Worm (Caenorhabditis elegans) whole organism, L1 larva: ENCODE results near the gene nrps-1.
A peak's percentile ranks its signal among the peaks of the same experiment; 100 is the strongest.

Experiments used
- C04F5.9 ChIP-seq: sonication (generic microtip); optimal IDR thresholded peaks from 2 replicates; lab custom pipeline; 2016; ENCODE audit warnings: missing genetic modification characterization, missing compliant biosample characterization
- C16A3.4 ChIP-seq: fragments of 150-350 bp; optimal IDR thresholded peaks from 2 replicates; lab custom pipeline; 2014; ENCODE audit warnings: missing biosample characterization, missing genetic modification characterization
- F16B12.6 ChIP-seq: fragments of 150-350 bp; optimal IDR thresholded peaks from 2 replicates; lab custom pipeline; 2014; ENCODE audit warnings: missing biosample characterization, missing genetic modification characterization
- aha-1 ChIP-seq: fragments of 150-350 bp; optimal IDR thresholded peaks from 2 replicates; lab custom pipeline; 2014; ENCODE audit warnings: missing biosample characterization, missing genetic modification characterization
- blmp-1 ChIP-seq: fragments of 150-350 bp; optimal IDR thresholded peaks from 2 replicates; lab custom pipeline; 2014; ENCODE audit warnings: missing biosample characterization, missing genetic modification characterization
- ceh-63 ChIP-seq: fragments of 200-800 bp; sonication (Bioruptor generic); optimal IDR thresholded peaks from 2 replicates; lab custom pipeline; 2018; ENCODE audit warnings: mild to moderate bottlenecking, missing genetic modification characterization, missing compliant biosample characterization
- ceh-82 ChIP-seq, 3 experiments: fragments of 150-350 bp in 1 of 3; sonication (generic microtip) in 2 of 3; optimal IDR thresholded peaks; 2 replicates each; lab custom pipeline; 2014 to 2017; ENCODE audit warnings: missing biosample characterization in 3 of 3, missing genetic modification characterization in 3 of 3
- ces-1 ChIP-seq: fragments of 150-350 bp; optimal IDR thresholded peaks from 2 replicates; lab custom pipeline; 2014; ENCODE audit warnings: missing biosample characterization, missing genetic modification reagents, missing genetic modification characterization
- dpl-1 ChIP-seq, 3 experiments: fragments of 150-350 bp in 2 of 3; sonication (generic microtip) in 1 of 3; optimal IDR thresholded peaks; 2 replicates each; lab custom pipeline; 2014 to 2017; ENCODE audit warnings: missing biosample characterization in 3 of 3, missing genetic modification characterization in 3 of 3, missing genetic modification reagents in 3 of 3
- dsc-1 ChIP-seq: sonication (generic microtip); optimal IDR thresholded peaks from 2 replicates; lab custom pipeline; 2016; ENCODE audit warnings: mild to moderate bottlenecking, missing genetic modification characterization, missing compliant biosample characterization
- efl-1 ChIP-seq, 4 experiments: fragments of 150-350 bp; optimal IDR thresholded peaks in 3 of 4; peaks in 1 of 4; 1 replicate in 1 of 4; 2 replicates in 3 of 4; lab custom pipeline; 2014; ENCODE audit warnings: missing biosample characterization in 2 of 4, missing genetic modification characterization in 2 of 4, missing genetic modification reagents in 2 of 4
- elt-2 ChIP-seq: sonication (generic microtip); optimal IDR thresholded peaks from 2 replicates; lab custom pipeline; 2016; ENCODE audit warnings: missing genetic modification characterization, mild to moderate bottlenecking, inconsistent platforms, missing compliant biosample characterization, missing genetic modification reagents
- grh-1 ChIP-seq: fragments of 200-800 bp; sonication (Bioruptor generic); IDR thresholded peaks from 2 replicates; pipeline ENCODE4 v1.3.6; 2022; ENCODE audit warnings: missing genetic modification reagents, missing genetic modification characterization, missing compliant biosample characterization
- hlh-4 ChIP-seq: sonication (generic microtip); optimal IDR thresholded peaks from 2 replicates; lab custom pipeline; 2016; ENCODE audit warnings: mild to moderate bottlenecking, missing genetic modification characterization, missing compliant biosample characterization
- irx-1 ChIP-seq: sonication (generic microtip); optimal IDR thresholded peaks from 2 replicates; lab custom pipeline; 2016; ENCODE audit warnings: missing genetic modification characterization, missing compliant biosample characterization
- isw-1 ChIP-seq: fragments of 200-800 bp; sonication (Bioruptor generic); IDR thresholded peaks from 2 replicates; pipeline ENCODE4 v1.3.6; 2022; ENCODE audit warnings: missing genetic modification characterization, missing compliant biosample characterization
- lin-14 ChIP-seq: fragments of 200-800 bp; sonication (Bioruptor generic); optimal IDR thresholded peaks from 2 replicates; lab custom pipeline; 2018; ENCODE audit warnings: mild to moderate bottlenecking, missing genetic modification characterization, moderate library complexity, missing compliant biosample characterization
- lin-35 ChIP-seq, 2 experiments: fragments of 150-350 bp; optimal IDR thresholded peaks; 2 replicates each; lab custom pipeline; 2014; ENCODE audit warnings: missing biosample characterization in 2 of 2, missing genetic modification characterization in 2 of 2, missing genetic modification reagents in 2 of 2
- lin-39 ChIP-seq: fragments of 150-350 bp; optimal IDR thresholded peaks from 2 replicates; lab custom pipeline; 2014; ENCODE audit warnings: missing biosample characterization, missing genetic modification reagents, missing genetic modification characterization
- lir-3 ChIP-seq: sonication (generic microtip); optimal IDR thresholded peaks from 2 replicates; lab custom pipeline; 2016; ENCODE audit warnings: mild to moderate bottlenecking, missing genetic modification characterization, moderate library complexity, missing compliant biosample characterization; ENCODE audit not compliant: poor library complexity
- lsy-2 ChIP-seq, 2 experiments: fragments of 150-350 bp; optimal IDR thresholded peaks; 2 replicates each; lab custom pipeline; 2014; ENCODE audit warnings: missing biosample characterization in 2 of 2, missing genetic modification characterization in 2 of 2
- mdl-1 ChIP-seq, 2 experiments: fragments of 150-350 bp; optimal IDR thresholded peaks; 2 replicates each; lab custom pipeline; 2014 to 2017; ENCODE audit warnings: missing biosample characterization in 2 of 2, missing genetic modification characterization in 2 of 2, inconsistent platforms in 1 of 2
- mef-2 ChIP-seq: fragments of 150-350 bp; optimal IDR thresholded peaks from 2 replicates; lab custom pipeline; 2014; ENCODE audit warnings: missing biosample characterization, missing genetic modification characterization
- mep-1 ChIP-seq: fragments of 150-350 bp; optimal IDR thresholded peaks from 2 replicates; lab custom pipeline; 2014; ENCODE audit warnings: missing biosample characterization, missing genetic modification characterization
- nhr-28 ChIP-seq: fragments of 150-350 bp; optimal IDR thresholded peaks from 2 replicates; lab custom pipeline; 2014; ENCODE audit warnings: missing biosample characterization, missing genetic modification characterization
- nhr-47 ChIP-seq: sonication (generic microtip); optimal IDR thresholded peaks from 2 replicates; lab custom pipeline; 2016; ENCODE audit warnings: mild to moderate bottlenecking, missing genetic modification characterization, moderate library complexity, missing compliant biosample characterization
- nhr-71 ChIP-seq: sonication (generic microtip); optimal IDR thresholded peaks from 2 replicates; lab custom pipeline; 2016; ENCODE audit warnings: mild to moderate bottlenecking, missing genetic modification characterization, moderate library complexity, missing compliant biosample characterization
- pax-3 ChIP-seq: fragments of 200-800 bp; sonication (Bioruptor generic); optimal IDR thresholded peaks from 2 replicates; lab custom pipeline; 2018; ENCODE audit warnings: mild to moderate bottlenecking, missing genetic modification characterization, moderate library complexity, missing compliant biosample characterization
- snpc-4 ChIP-seq: fragments of 150-350 bp; optimal IDR thresholded peaks from 2 replicates; lab custom pipeline; 2014; ENCODE audit warnings: missing biosample characterization, missing genetic modification characterization
- snu-23 ChIP-seq: sonication (generic microtip); optimal IDR thresholded peaks from 2 replicates; lab custom pipeline; 2016; ENCODE audit warnings: missing genetic modification characterization, missing compliant biosample characterization
- sup-37 ChIP-seq: fragments of 200-800 bp; sonication (Bioruptor generic); optimal IDR thresholded peaks from 2 replicates; lab custom pipeline; 2018; ENCODE audit warnings: mild to moderate bottlenecking, missing genetic modification characterization, missing compliant biosample characterization
- swsn-7 ChIP-seq: sonication (generic microtip); optimal IDR thresholded peaks from 2 replicates; lab custom pipeline; 2016; ENCODE audit warnings: missing genetic modification characterization, missing compliant biosample characterization
- tbx-2 ChIP-seq: sonication (generic microtip); optimal IDR thresholded peaks from 2 replicates; lab custom pipeline; 2016; ENCODE audit warnings: missing genetic modification characterization, missing compliant biosample characterization
- unc-86 ChIP-seq: sonication (generic microtip); optimal IDR thresholded peaks from 2 replicates; lab custom pipeline; 2016; ENCODE audit warnings: missing genetic modification characterization, missing compliant biosample characterization
- xbp-1 ChIP-seq: sonication (generic microtip); optimal IDR thresholded peaks from 2 replicates; lab custom pipeline; 2016; ENCODE audit warnings: missing genetic modification characterization, missing compliant biosample characterization

Gene nrps-1

DNA sequence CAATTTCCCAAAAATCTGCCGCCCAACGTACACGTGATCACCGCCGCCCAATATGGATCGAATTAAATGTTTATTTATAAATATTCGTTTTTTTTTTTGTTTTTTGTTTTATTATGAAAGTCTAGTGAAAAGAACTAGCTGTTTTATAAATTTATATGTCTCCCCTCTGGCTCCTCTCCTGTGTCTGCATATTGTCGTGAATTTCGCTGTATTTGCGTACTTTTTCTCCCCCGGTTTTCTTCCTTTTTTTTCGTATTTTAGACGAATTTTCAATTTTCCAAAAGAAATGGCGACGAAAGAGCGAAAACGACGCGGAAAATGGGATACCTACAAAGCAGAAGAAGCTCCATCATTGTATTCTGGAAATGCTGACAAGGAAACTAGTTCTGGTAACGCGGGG is 8.1 kb upstream of the nrps-1 start, which contains the start of gene xpb-1:
Gene xpb-1 (plus strand): TSS at position 262 of the 400 bp plus-strand sequence.
- TF ChIP-seq C04F5.9 (tag; lab: Kevin White, UChicago) (peak; percentile 5), efl-1 (optimal IDR thresholded peaks at IDR 0.05; lab: Kevin White, UChicago) (peak; percentile 32 to 59), efl-1 (GFP tag; optimal IDR thresholded peaks at IDR 0.05 in 1 of 2; lab: Kevin White, UChicago) (peak; percentile 65 to 94), mep-1 (tag; lab: Kevin White, UChicago) (peak; percentile 39), C16A3.4 (tag; lab: Kevin White, UChicago) (peak; percentile 8), lir-3 (tag; lab: Kevin White, UChicago) (no peak), F16B12.6 (peak; percentile 83), lin-35 (GFP tag; optimal IDR thresholded peaks at IDR 0.05; lab: Kevin White, UChicago) (peak; percentile 36 to 58), irx-1 (tag; lab: Kevin White, UChicago) (peak; percentile 6), lsy-2 (tag; optimal IDR thresholded peaks at IDR 0.05; lab: Kevin White, UChicago) (peak; percentile 33 to 56), ces-1 (GFP tag; lab: Kevin White, UChicago) (no peak), swsn-7 (tag; lab: Kevin White, UChicago) (no peak), tbx-2 (tag; lab: Kevin White, UChicago) (peak; percentile 1), dpl-1 (GFP tag; optimal IDR thresholded peaks at IDR 0.05; lab: Kevin White, UChicago) (peak; percentile 21 to 60 (median 45)), nhr-28 (tag; lab: Kevin White, UChicago) (no peak), unc-86 (tag; lab: Kevin White, UChicago) (no peak), blmp-1 (tag; lab: Kevin White, UChicago) (peak; percentile 32), dsc-1 (tag; lab: Kevin White, UChicago) (peak; percentile 8)

DNA sequence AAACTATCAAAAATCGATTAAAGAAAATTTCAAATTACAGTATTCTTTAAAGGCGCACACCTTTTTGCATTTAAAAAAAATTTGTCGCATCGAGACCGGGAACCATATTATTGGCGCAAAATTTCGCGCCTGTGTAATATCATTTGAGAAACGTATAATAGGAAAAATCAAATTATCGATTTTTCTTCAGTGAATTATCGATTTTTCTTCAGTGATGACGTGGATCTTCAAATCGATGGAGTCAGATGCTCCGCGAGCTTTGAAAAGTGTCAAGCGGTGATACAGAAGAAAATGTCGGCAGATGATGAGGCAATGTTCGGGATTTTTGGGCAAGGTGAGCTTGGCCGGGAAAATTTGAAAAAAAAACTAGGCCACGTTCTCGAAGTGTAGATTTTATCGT is 979 bp downstream of the nrps-1 start:
- no peak for TF ChIP-seq lin-39 (tag; lab: Kevin White, UChicago)
- TF ChIP-seq isw-1 (GFP tag; lab: Robert Waterston, UW) = no peak
- TF ChIP-seq xbp-1 (tag; lab: Kevin White, UChicago) = no peak
- no peak for TF ChIP-seq elt-2 (tag; lab: Kevin White, UChicago)
- no peak for TF ChIP-seq F16B12.6

DNA sequence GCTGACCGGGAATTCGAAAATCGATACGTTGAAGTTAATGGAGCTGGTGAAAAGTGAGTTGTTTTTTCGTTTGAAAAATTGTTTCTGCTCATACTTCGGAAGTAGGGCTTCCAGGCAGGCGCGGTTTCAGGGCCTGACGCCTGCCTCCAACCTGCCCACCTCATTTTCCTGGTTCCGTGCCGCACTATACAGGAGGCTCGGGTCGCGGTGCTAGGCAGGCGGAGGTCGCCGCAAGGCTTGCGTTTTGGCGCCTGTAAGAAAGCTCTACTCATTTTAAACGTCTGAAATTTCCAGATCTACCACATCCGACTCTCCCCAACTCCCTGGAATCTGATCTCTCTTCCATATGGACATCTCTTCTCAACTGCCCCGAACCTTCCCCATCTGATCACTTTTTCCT is 10.5 kb downstream of the nrps-1 start:
- no peak for TF ChIP-seq snpc-4
- no peak for TF ChIP-seq mef-2 (tag; lab: Kevin White, UChicago)
- no peak for TF ChIP-seq nhr-47 (tag; lab: Kevin White, UChicago)
- no peak for TF ChIP-seq ceh-63 (GFP tag; lab: Kevin White, UChicago)
- TF ChIP-seq elt-2 (tag; lab: Kevin White, UChicago) = no peak
- TF ChIP-seq hlh-4 (tag; lab: Kevin White, UChicago) = no peak
- TF ChIP-seq aha-1 (tag; lab: Kevin White, UChicago) = no peak
- no peak for TF ChIP-seq sup-37
- no peak for TF ChIP-seq lin-14 (GFP tag; lab: Kevin White, UChicago)
- no peak for TF ChIP-seq mdl-1 (tag; optimal IDR thresholded peaks at IDR 0.05; lab: Kevin White, UChicago)
- TF ChIP-seq ceh-82 (tag; optimal IDR thresholded peaks at IDR 0.05; lab: Kevin White, UChicago) = no peak

DNA sequence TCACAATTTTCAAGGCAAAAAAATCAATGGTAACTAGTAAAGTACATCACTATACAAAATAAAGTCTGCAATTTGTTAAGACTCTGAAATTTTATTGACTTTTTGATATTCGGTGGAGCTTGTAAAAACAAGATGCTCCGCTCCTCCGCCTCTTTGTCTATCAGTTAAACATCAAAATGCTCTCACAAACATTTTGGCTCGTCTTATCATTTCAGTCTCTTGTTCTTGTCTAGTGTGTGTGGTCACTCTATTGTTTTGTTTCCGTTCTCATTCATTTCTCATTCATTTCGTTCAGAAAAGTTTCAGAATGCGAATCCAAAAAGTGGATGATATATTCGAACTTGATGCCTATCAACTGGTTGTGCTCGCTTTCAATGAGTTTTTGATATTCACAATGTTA is 13.6 kb downstream of the nrps-1 start, which contains the start of gene Y66D12A.13:
Gene Y66D12A.13 (plus strand): TSS at position 301 of the 400 bp plus-strand sequence.
- TF ChIP-seq grh-1 (GFP tag; lab: Robert Waterston, UW) (no peak), snu-23 (GFP tag; lab: Kevin White, UChicago) (no peak), mdl-1 (tag; optimal IDR thresholded peaks at IDR 0.05; lab: Kevin White, UChicago) (no peak), efl-1 (optimal IDR thresholded peaks at IDR 0.05; lab: Kevin White, UChicago) (no peak), efl-1 (GFP tag; optimal IDR thresholded peaks at IDR 0.05 in 1 of 2; lab: Kevin White, UChicago) (peak in 1 of 2 experiments; percentile 71), dpl-1 (GFP tag; optimal IDR thresholded peaks at IDR 0.05; lab: Kevin White, UChicago) (no peak), pax-3 (tag; lab: Kevin White, UChicago) (no peak), nhr-71 (no peak), mep-1 (tag; lab: Kevin White, UChicago) (no peak)
